Fruit fly (Drosophila melanogaster): Measurements from ENCODE around the gene Sfp33A3.

Sfp33A3 gene

DNA sequence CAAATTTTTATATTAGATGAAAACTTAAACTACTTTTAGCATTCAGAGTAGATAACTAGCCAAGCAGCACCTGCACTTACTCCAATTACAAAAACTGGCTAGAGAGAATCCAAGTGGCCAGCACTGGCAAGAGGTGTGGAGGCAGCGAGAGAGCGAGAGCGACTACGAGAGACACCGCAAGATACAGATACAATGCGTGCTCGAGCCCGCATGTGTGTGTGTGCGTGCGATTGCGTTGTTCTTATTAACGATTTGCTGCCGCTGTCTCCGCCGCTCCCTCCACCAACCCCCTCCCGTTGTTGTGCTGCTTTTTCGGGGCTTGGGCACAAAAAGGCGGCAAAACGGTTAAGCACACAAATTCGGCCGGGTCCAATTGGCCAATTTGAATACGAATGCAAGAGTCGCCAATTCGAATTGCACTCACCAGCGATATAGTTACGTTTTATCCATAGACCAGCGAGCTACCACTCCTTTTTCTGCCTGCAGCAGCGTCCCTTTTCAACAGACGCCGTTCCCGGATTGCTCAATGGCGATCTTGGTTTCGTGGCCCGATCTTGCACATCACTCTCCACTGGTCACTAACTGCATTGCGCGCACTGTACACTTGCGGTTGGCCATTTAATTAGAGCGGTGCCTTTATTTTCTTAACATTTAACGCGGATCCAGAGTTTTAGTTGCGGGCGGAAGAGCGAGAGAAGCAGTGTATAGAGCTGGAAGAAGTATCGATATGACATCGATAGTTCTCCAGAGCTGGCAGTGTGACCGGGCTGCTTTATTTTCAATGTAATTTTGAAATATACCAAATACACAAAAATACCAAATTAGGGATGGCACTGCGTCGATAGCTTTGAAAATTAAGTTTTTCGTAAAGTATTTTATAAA is 30.8 kb upstream of the Sfp33A3 start, which contains the start of gene crol (continued):
- TF ChIP-seq net (GFP tag; optimal IDR thresholded peaks at IDR 0.05) (no peak), Sox102F (GFP tag; optimal IDR thresholded peaks at IDR 0.05) (no peak), Sox14 (GFP tag; optimal IDR thresholded peaks at IDR 0.05) (peak; percentile 8), topi (GFP tag; optimal IDR thresholded peaks at IDR 0.05) (no peak), Hr39 (GFP tag; optimal IDR thresholded peaks at IDR 0.05) (no peak), fd59A (GFP tag; optimal IDR thresholded peaks at IDR 0.05) (no peak), CG8632 (GFP tag; optimal IDR thresholded peaks at IDR 0.05) (no peak), lz (GFP tag; optimal IDR thresholded peaks at IDR 0.05) (no peak), eg (GFP tag; IDR thresholded peaks at IDR 0.05) (peak; percentile 50; the same call in 1 of the 3 replicates), Eip78C (GFP tag) (peak; percentile 85), CG6276 (GFP tag; optimal IDR thresholded peaks at IDR 0.05) (no peak), ss (GFP tag; optimal IDR thresholded peaks at IDR 0.05) (peak; percentile 66 to 82), dac (GFP tag; optimal IDR thresholded peaks at IDR 0.05) (no peak), CG15336 (GFP tag; IDR thresholded peaks at IDR 0.05) (0 out of 2 replicates have a peak, but pooled peaks have one; percentile 26), CG7368 (GFP tag; optimal IDR thresholded peaks at IDR 0.05) (no peak), CG31627 (GFP tag; optimal IDR thresholded peaks at IDR 0.05) (no peak), Smox (GFP tag; optimal IDR thresholded peaks at IDR 0.05) (no peak), pdm3 (GFP tag; optimal IDR thresholded peaks at IDR 0.05) (peak; percentile 6), Blimp-1 (GFP tag; optimal IDR thresholded peaks at IDR 0.05) (no peak), Ets96B (tag; optimal IDR thresholded peaks at IDR 0.05) (no peak), CG3032 (tag; optimal IDR thresholded peaks at IDR 0.05) (no peak), Eip93F (GFP tag; optimal IDR thresholded peaks at IDR 0.05) (peak; percentile 19), CG9139 (GFP tag; optimal IDR thresholded peaks at IDR 0.05) (peak; percentile 29), CG34406 (GFP tag; optimal IDR thresholded peaks at IDR 0.05) (no peak), CG10631 (GFP tag; optimal IDR thresholded peaks at IDR 0.05) (no peak), CG32006 (GFP tag; optimal IDR thresholded peaks at IDR 0.05) (no peak), CG6792 (GFP tag; optimal IDR thresholded peaks at IDR 0.05) (no peak), acj6 (GFP tag; optimal IDR thresholded peaks at IDR 0.05) (no peak), CG8119 (GFP tag; IDR thresholded peaks at IDR 0.05) (no peak; the same call in 2 of the 3 replicates), Ets21C (GFP tag; optimal IDR thresholded peaks at IDR 0.05) (no peak), CG4318 (GFP tag; optimal IDR thresholded peaks at IDR 0.05) (no peak), CG10669 (GFP tag; optimal IDR thresholded peaks at IDR 0.05) (no peak), Met (GFP tag; optimal IDR thresholded peaks at IDR 0.05) (no peak), achi (GFP tag; optimal IDR thresholded peaks at IDR 0.05) (no peak)

- TF ChIP-seq Eip75B (GFP tag; optimal IDR thresholded peaks at IDR 0.05) (no peak), ss (GFP tag; optimal IDR thresholded peaks at IDR 0.05) (no peak), CG8632 (GFP tag; optimal IDR thresholded peaks at IDR 0.05) (no peak), net (GFP tag; optimal IDR thresholded peaks at IDR 0.05) (no peak), topi (GFP tag; optimal IDR thresholded peaks at IDR 0.05) (no peak), CG11902 (GFP tag; optimal IDR thresholded peaks at IDR 0.05) (no peak), vri (GFP tag; optimal IDR thresholded peaks at IDR 0.05) (no peak), CG8319 (GFP tag; optimal IDR thresholded peaks at IDR 0.05) (no peak), CG34406 (GFP tag; optimal IDR thresholded peaks at IDR 0.05) (no peak), Hr4 (GFP tag; optimal IDR thresholded peaks at IDR 0.05) (no peak), Eip93F (GFP tag; optimal IDR thresholded peaks at IDR 0.05) (no peak), svp (GFP tag) (no peak), Hr39 (GFP tag; optimal IDR thresholded peaks at IDR 0.05) (no peak), fd59A (GFP tag; optimal IDR thresholded peaks at IDR 0.05) (no peak), dsx (GFP tag; optimal IDR thresholded peaks at IDR 0.05; ENCODE audit: poor library complexity, severe bottlenecking) (no peak), CG6808 (GFP tag; optimal IDR thresholded peaks at IDR 0.05) (no peak), esn (GFP tag; optimal IDR thresholded peaks at IDR 0.05) (no peak), Sox14 (GFP tag; optimal IDR thresholded peaks at IDR 0.05) (no peak)
Measured at dm6 chr2L:11809823-11810222, 29.9 kb upstream of the Sfp33A3 start.

All from whole organism, prepupa.